Fruit fly (Drosophila melanogaster) whole organism, embryonic: Measurements from ENCODE around the gene CG31809.

Experiments used
- Atf3 ChIP-seq: fragments of 200-800 bp; sonication (Bioruptor generic); optimal IDR thresholded peaks from 3 replicates; lab custom pipeline; 2016; ENCODE audit warnings: missing biosample characterization, missing genetic modification characterization
- CG10979 ChIP-seq: fragments of 200-800 bp; sonication (Bioruptor generic); optimal IDR thresholded peaks from 2 replicates; lab custom pipeline; 2018; ENCODE audit warnings: missing biosample characterization, mild to moderate bottlenecking, missing genetic modification characterization, moderate library complexity
- CG11398 ChIP-seq: fragments of 200-800 bp; sonication (Bioruptor generic); optimal IDR thresholded peaks from 2 replicates; lab custom pipeline; 2016; ENCODE audit warnings: missing biosample characterization, missing genetic modification characterization
- CG12104 ChIP-seq: fragments of 200-800 bp; sonication (Bioruptor generic); optimal IDR thresholded peaks from 3 replicates; lab custom pipeline; 2016; ENCODE audit warnings: missing biosample characterization, missing genetic modification characterization
- CG1233 ChIP-seq: fragments of 200-800 bp; sonication (Bioruptor generic); optimal IDR thresholded peaks from 4 replicates; lab custom pipeline; 2018; ENCODE audit warnings: missing biosample characterization, mild to moderate bottlenecking, missing genetic modification characterization
- CG13296 ChIP-seq: fragments of 200-800 bp; sonication (Bioruptor generic); optimal IDR thresholded peaks from 3 replicates; lab custom pipeline; 2018; ENCODE audit warnings: missing biosample characterization, mild to moderate bottlenecking, missing genetic modification characterization
- CG15479 ChIP-seq: fragments of 200-800 bp; sonication (Bioruptor generic); optimal IDR thresholded peaks from 3 replicates; lab custom pipeline; 2019; ENCODE audit warnings: missing biosample characterization, mild to moderate bottlenecking, missing genetic modification characterization, moderate library complexity
- CG17802 ChIP-seq: fragments of 200-800 bp; sonication (Bioruptor generic); optimal IDR thresholded peaks from 2 replicates; lab custom pipeline; 2018; ENCODE audit warnings: missing biosample characterization, mild to moderate bottlenecking, missing genetic modification characterization, moderate library complexity
- CG18764 ChIP-seq: fragments of 200-800 bp; sonication (Bioruptor generic); optimal IDR thresholded peaks from 3 replicates; lab custom pipeline; 2016; ENCODE audit warnings: missing biosample characterization, missing genetic modification characterization
- CG2199 ChIP-seq: fragments of 200-800 bp; sonication (Bioruptor generic); IDR thresholded peaks from 3 replicates; pipeline ENCODE4 v1.3.6; 2022; ENCODE audit warnings: missing biosample characterization, missing genetic modification characterization
- CG31441 ChIP-seq: fragments of 200-800 bp; sonication (Bioruptor generic); IDR thresholded peaks from 2 replicates; pipeline ENCODE4 v1.3.6; 2022; ENCODE audit warnings: missing biosample characterization, missing genetic modification characterization
- CG43689 ChIP-seq: fragments of 200-800 bp; sonication (Bioruptor generic); IDR thresholded peaks from 2 replicates; pipeline ENCODE4 v1.3.6; 2022; ENCODE audit warnings: missing biosample characterization, missing genetic modification characterization
- CG6175 ChIP-seq: fragments of 200-800 bp; sonication (Bioruptor generic); IDR thresholded peaks from 3 replicates; pipeline ENCODE4 v1.3.6; 2022; ENCODE audit warnings: missing biosample characterization, missing genetic modification characterization
- CG6791 ChIP-seq: fragments of 200-800 bp; sonication (Bioruptor generic); IDR thresholded peaks from 3 replicates; pipeline ENCODE4 v1.3.6; 2022; ENCODE audit warnings: missing biosample characterization, missing genetic modification characterization; ENCODE audit not compliant: partially characterized antibody
- CG7987 ChIP-seq: fragments of 200-800 bp; sonication (Bioruptor generic); optimal IDR thresholded peaks from 2 replicates; lab custom pipeline; 2018; ENCODE audit warnings: missing biosample characterization, mild to moderate bottlenecking, missing genetic modification characterization, moderate library complexity
- Dek ChIP-seq: fragments of 200-800 bp; sonication (Bioruptor generic); optimal IDR thresholded peaks from 3 replicates; lab custom pipeline; 2019; ENCODE audit warnings: missing biosample characterization, mild to moderate bottlenecking, missing genetic modification characterization, moderate library complexity
- Dp ChIP-seq: fragments of 200-800 bp; sonication (Bioruptor generic); optimal IDR thresholded peaks from 2 replicates; lab custom pipeline; 2018; ENCODE audit warnings: missing biosample characterization, mild to moderate bottlenecking, missing genetic modification characterization, moderate library complexity
- E2f2 ChIP-seq: fragments of 200-800 bp; sonication (Bioruptor generic); IDR thresholded peaks from 2 replicates; pipeline ENCODE4 v1.3.6; 2022; ENCODE audit warnings: missing biosample characterization, missing genetic modification characterization
- Fer3 ChIP-seq: fragments of 200-800 bp; sonication (Bioruptor generic); optimal IDR thresholded peaks from 2 replicates; lab custom pipeline; 2018; ENCODE audit warnings: missing biosample characterization, mild to moderate bottlenecking, missing genetic modification characterization, moderate library complexity
- GATAe ChIP-seq: fragments of 200-800 bp; sonication (Bioruptor generic); conservative IDR thresholded peaks from 2 replicates; pipeline ENCODE4 v1.3.6; 2022; ENCODE audit warnings: missing biosample characterization, missing genetic modification characterization
- Hr3 ChIP-seq: fragments of 200-800 bp; sonication (Bioruptor generic); optimal IDR thresholded peaks from 3 replicates; lab custom pipeline; 2016; ENCODE audit warnings: missing biosample characterization, missing genetic modification characterization
- Hr51 ChIP-seq, 2 experiments: fragments of 200-800 bp; sonication (Bioruptor generic); optimal IDR thresholded peaks; 2 replicates in 1 of 2; 3 replicates in 1 of 2; lab custom pipeline; 2016 to 2018; ENCODE audit warnings: missing biosample characterization in 2 of 2, missing genetic modification characterization in 2 of 2, mild to moderate bottlenecking in 1 of 2, moderate library complexity in 1 of 2
- Mad ChIP-seq: fragments of 200-800 bp; sonication (Bioruptor generic); optimal IDR thresholded peaks from 2 replicates; lab custom pipeline; 2016; ENCODE audit warnings: missing biosample characterization, missing genetic modification characterization
- Med ChIP-seq: fragments of 200-800 bp; sonication (Bioruptor generic); peaks from one replicate; lab custom pipeline; 2016; ENCODE audit warnings: missing biosample characterization, missing genetic modification characterization, mild to moderate bottlenecking, inconsistent platforms, moderate library complexity
- Ravus ChIP-seq: fragments of 200-800 bp; sonication (Bioruptor generic); IDR thresholded peaks from 2 replicates; pipeline ENCODE4 v1.3.6; 2022; ENCODE audit warnings: missing biosample characterization, missing genetic modification characterization
- Rfx ChIP-seq: fragments of 200-800 bp; sonication (Bioruptor generic); IDR thresholded peaks from 2 replicates; pipeline ENCODE4 v1.3.6; 2022; ENCODE audit warnings: missing biosample characterization, missing genetic modification characterization
- Usf ChIP-seq: fragments of 200-800 bp; sonication (Bioruptor generic); optimal IDR thresholded peaks from 2 replicates; lab custom pipeline; 2017; ENCODE audit warnings: missing genotype, missing biosample characterization, missing genetic modification characterization
- amos ChIP-seq: fragments of 200-800 bp; sonication (Bioruptor generic); IDR thresholded peaks from 2 replicates; pipeline ENCODE4 v1.3.6; 2022; ENCODE audit warnings: missing biosample characterization, missing genetic modification characterization; ENCODE audit not compliant: partially characterized antibody
- bcd ChIP-seq: fragments of 200-800 bp; sonication (Bioruptor generic); optimal IDR thresholded peaks from 2 replicates; lab custom pipeline; 2017; ENCODE audit warnings: missing biosample characterization, mild to moderate bottlenecking, missing genetic modification characterization
- cg ChIP-seq: fragments of 200-800 bp; sonication (Bioruptor generic); optimal IDR thresholded peaks from 3 replicates; lab custom pipeline; 2019; ENCODE audit warnings: missing biosample characterization, mild to moderate bottlenecking, missing genetic modification characterization, moderate library complexity
- chm ChIP-seq: fragments of 200-800 bp; sonication (Bioruptor generic); IDR thresholded peaks from 2 replicates; pipeline ENCODE4 v1.3.6; 2022; ENCODE audit warnings: missing biosample characterization, missing genetic modification characterization
- dmrt11E ChIP-seq: fragments of 200-800 bp; sonication (Bioruptor generic); optimal IDR thresholded peaks from 3 replicates; lab custom pipeline; 2018; ENCODE audit warnings: missing biosample characterization, mild to moderate bottlenecking, missing genetic modification characterization, moderate library complexity
- dmrt99B ChIP-seq: fragments of 200-800 bp; sonication (Bioruptor generic); optimal IDR thresholded peaks from 2 replicates; lab custom pipeline; 2018; ENCODE audit warnings: missing biosample characterization, mild to moderate bottlenecking, missing genetic modification characterization, moderate library complexity
- gsb-n ChIP-seq: fragments of 200-800 bp; sonication (Bioruptor generic); optimal IDR thresholded peaks from 3 replicates; lab custom pipeline; 2018; ENCODE audit warnings: missing biosample characterization, mild to moderate bottlenecking, missing genetic modification characterization
- hkb ChIP-seq, 2 experiments: fragments of 200-800 bp in 1 of 2; fragments of >200 bp in 1 of 2; sonication (Bioruptor generic) in 1 of 2; IDR thresholded peaks in 1 of 2; optimal IDR thresholded peaks in 1 of 2; 2 replicates each; pipeline versions ENCODE4 v1.3.6 to Lab custom; 2017 to 2022; ENCODE audit warnings: missing biosample characterization in 1 of 2, missing genetic modification characterization in 1 of 2
- kni ChIP-seq: fragments of 200-800 bp; sonication (Bioruptor generic); optimal IDR thresholded peaks from 3 replicates; lab custom pipeline; 2017; ENCODE audit warnings: mild to moderate bottlenecking, missing biosample characterization, missing genetic modification reagents, missing genetic modification characterization
- luna ChIP-seq: fragments of 200-800 bp; sonication (Bioruptor generic); optimal IDR thresholded peaks from 2 replicates; lab custom pipeline; 2016; ENCODE audit warnings: missing biosample characterization, missing genetic modification characterization
- maf-S ChIP-seq: fragments of 200-800 bp; sonication (Bioruptor generic); optimal IDR thresholded peaks from 2 replicates; lab custom pipeline; 2016; ENCODE audit warnings: missing biosample characterization, missing genetic modification characterization
- nerfin-1 ChIP-seq: fragments of 200-800 bp; sonication (Bioruptor generic); optimal IDR thresholded peaks from 3 replicates; lab custom pipeline; 2019; ENCODE audit warnings: missing biosample characterization, mild to moderate bottlenecking, missing genetic modification characterization, moderate library complexity
- oc ChIP-seq: fragments of 200-800 bp; sonication (Bioruptor generic); optimal IDR thresholded peaks from 2 replicates; lab custom pipeline; 2018; ENCODE audit warnings: missing biosample characterization, mild to moderate bottlenecking, missing genetic modification characterization, moderate library complexity
- prd ChIP-seq, 3 experiments: fragments of >200 bp in 2 of 3; fragments of 200-800 bp in 1 of 3; sonication (Bioruptor generic) in 1 of 3; optimal IDR thresholded peaks in 2 of 3; IDR thresholded peaks in 1 of 3; 2 replicates in 2 of 3; 3 replicates in 1 of 3; pipeline versions ENCODE4 v1.3.6 to Lab custom; 2017 to 2022; ENCODE audit warnings: missing biosample characterization in 1 of 3, missing genetic modification characterization in 1 of 3
- sens ChIP-seq: fragments of 200-800 bp; sonication (Bioruptor generic); peaks from one replicate; lab custom pipeline; 2016; ENCODE audit warnings: missing biosample characterization, missing genetic modification characterization
- sens-2 ChIP-seq: fragments of 200-800 bp; sonication (Bioruptor generic); IDR thresholded peaks from 2 replicates; pipeline ENCODE4 v1.3.6; 2022; ENCODE audit warnings: missing biosample characterization, missing genetic modification characterization
- sug ChIP-seq: fragments of 200-800 bp; optimal IDR thresholded peaks from 2 replicates; lab custom pipeline; 2019; ENCODE audit warnings: missing biosample characterization, mild to moderate bottlenecking, missing genetic modification characterization, moderate library complexity
- unpg ChIP-seq: fragments of 200-800 bp; sonication (Bioruptor generic); optimal IDR thresholded peaks from 3 replicates; lab custom pipeline; 2018; ENCODE audit warnings: missing biosample characterization, mild to moderate bottlenecking, missing genetic modification characterization, moderate library complexity
- zf30C ChIP-seq: fragments of 200-800 bp; sonication (Bioruptor generic); optimal IDR thresholded peaks from 3 replicates; lab custom pipeline; 2018; ENCODE audit warnings: missing biosample characterization, mild to moderate bottlenecking, missing genetic modification characterization
- zfh1 ChIP-seq: fragments of 200-800 bp; sonication (Bioruptor generic); IDR thresholded peaks from 3 replicates; pipeline ENCODE4 v1.3.6; 2022; ENCODE audit warnings: missing biosample characterization, missing genetic modification characterization

The CG31809 gene

dm6 chr2L:16846742-16847346 is 11.7 kb downstream of the CG31809 start (continued):
- TF ChIP-seq CG15479 (GFP tag; lab: Kevin White, UChicago), result no peak
- TF ChIP-seq Ravus (GFP tag; lab: Robert Waterston, UW), result no peak
- TF ChIP-seq CG31441 (GFP tag; lab: Robert Waterston, UW), result no peak
- no peak for TF ChIP-seq CG11398 (GFP tag; lab: Kevin White, UChicago)
- no peak for TF ChIP-seq CG12104 (GFP tag; lab: Kevin White, UChicago)
- peak; percentile 93 for TF ChIP-seq CG2199
- TF ChIP-seq bcd (GFP tag; lab: Kevin White, UChicago), result no peak
- TF ChIP-seq Rfx (GFP tag; lab: Robert Waterston, UW), result no peak
- peak; percentile 9; the same call in 1 of the 2 replicates for TF ChIP-seq GATAe (GFP tag; lab: Robert Waterston, UW)
- TF ChIP-seq dmrt11E (tag; lab: Kevin White, UChicago), result no peak
- TF ChIP-seq amos (GFP tag; lab: Robert Waterston, UW), result no peak
- 0 out of 2 replicates have a peak, but pooled peaks have one; percentile 14 for TF ChIP-seq E2f2
- TF ChIP-seq sens (GFP tag; lab: Kevin White, UChicago), result peak; percentile 47
- TF ChIP-seq gsb-n, result no peak
- no peak for TF ChIP-seq CG10979 (tag; lab: Kevin White, UChicago)
- no peak for TF ChIP-seq Atf3 (GFP tag; lab: Kevin White, UChicago)
- no peak for TF ChIP-seq cg (GFP tag; lab: Kevin White, UChicago)
- no peak for TF ChIP-seq CG18764
- TF ChIP-seq sug (tag; lab: Kevin White, UChicago), result peak; percentile 76
- no peak for TF ChIP-seq unpg (GFP tag; lab: Kevin White, UChicago)
- no peak for TF ChIP-seq oc (tag; lab: Kevin White, UChicago)
- peak; percentile 73 for TF ChIP-seq Med (GFP tag; lab: Kevin White, UChicago)
- TF ChIP-seq zf30C (GFP tag; lab: Kevin White, UChicago), result no peak
- no peak for TF ChIP-seq CG43689 (GFP tag; lab: Robert Waterston, UW)
- no peak for TF ChIP-seq chm (GFP tag; lab: Robert Waterston, UW)
- no peak for TF ChIP-seq maf-S (GFP tag; lab: Kevin White, UChicago)
- TF ChIP-seq Hr3 (GFP tag; lab: Kevin White, UChicago), result no peak
- no peak for TF ChIP-seq Dp (GFP tag; lab: Kevin White, UChicago)
- peak; percentile 5 for TF ChIP-seq CG7987
- no peak for TF ChIP-seq Fer3 (tag; lab: Kevin White, UChicago)
- TF ChIP-seq CG6791 (GFP tag; lab: Robert Waterston, UW), result no peak
- no peak for TF ChIP-seq Mad (GFP tag; lab: Kevin White, UChicago)
- TF ChIP-seq CG6175, result peak; percentile 88; the same call in 2 of the 3 replicates
- TF ChIP-seq CG17802 (tag; lab: Kevin White, UChicago), result no peak
- TF ChIP-seq luna (GFP tag; lab: Kevin White, UChicago), result no peak
- TF ChIP-seq Dek (tag; lab: Kevin White, UChicago), result no peak
- TF ChIP-seq nerfin-1 (tag; lab: Kevin White, UChicago), result no peak
- TF ChIP-seq hkb (optimal IDR thresholded peaks at IDR 0.05; lab: Kevin White, UChicago), result no peak
- TF ChIP-seq hkb (GFP tag; IDR thresholded peaks at IDR 0.05; lab: Robert Waterston, UW), result no peak
- TF ChIP-seq prd (optimal IDR thresholded peaks at IDR 0.05; lab: Kevin White, UChicago), result no peak
- no peak for TF ChIP-seq prd (GFP tag; IDR thresholded peaks at IDR 0.05; lab: Robert Waterston, UW)
- TF ChIP-seq dmrt99B (tag; lab: Kevin White, UChicago), result no peak
- TF ChIP-seq Usf (GFP tag; lab: Kevin White, UChicago), result no peak
- TF ChIP-seq sens-2, result no peak
- no peak for TF ChIP-seq zfh1 (GFP tag; lab: Robert Waterston, UW)
- TF ChIP-seq Hr51 (GFP tag; optimal IDR thresholded peaks at IDR 0.05; lab: Kevin White, UChicago), result peak in 1 of 2 experiments; percentile 1
- TF ChIP-seq CG13296 (GFP tag; lab: Kevin White, UChicago), result peak; percentile 39
- TF ChIP-seq CG1233 (GFP tag; lab: Kevin White, UChicago), result no peak
- no peak for TF ChIP-seq kni (GFP tag; lab: Kevin White, UChicago)
